Worm (Caenorhabditis elegans) whole organism, L1 larva: ENCODE measurements around the gene T25D1.2.

Experiments used
- ama-1 ChIP-seq: fragments of 150-350 bp; optimal IDR thresholded peaks from 2 replicates; lab custom pipeline; 2014
- efl-3 ChIP-seq: fragments of 200-800 bp; sonication (Bioruptor generic); optimal IDR thresholded peaks from 2 replicates; lab custom pipeline; 2018; ENCODE audit warnings: mild to moderate bottlenecking, missing genetic modification characterization, missing compliant biosample characterization
- egl-27 ChIP-seq, 2 experiments: fragments of 150-350 bp in 1 of 2; sonication (generic microtip); optimal IDR thresholded peaks; 3 replicates each; lab custom pipeline; 2017 to 2018; ENCODE audit warnings: missing biosample characterization in 2 of 2, missing genetic modification characterization in 2 of 2, missing genetic modification reagents in 2 of 2
- ets-5 ChIP-seq: fragments of 200-800 bp; sonication (Bioruptor generic); IDR thresholded peaks from 2 replicates; pipeline ENCODE4 v1.3.6; 2022; ENCODE audit warnings: missing genetic modification characterization, missing compliant biosample characterization
- lin-13 ChIP-seq: fragments of 150-350 bp; optimal IDR thresholded peaks from 2 replicates; lab custom pipeline; 2014; ENCODE audit warnings: missing biosample characterization, missing genetic modification reagents, missing genetic modification characterization
- lin-39 ChIP-seq: fragments of 150-350 bp; optimal IDR thresholded peaks from 2 replicates; lab custom pipeline; 2014; ENCODE audit warnings: missing biosample characterization, missing genetic modification reagents, missing genetic modification characterization
- lsy-2 ChIP-seq, 2 experiments: fragments of 150-350 bp; optimal IDR thresholded peaks; 2 replicates each; lab custom pipeline; 2014; ENCODE audit warnings: missing biosample characterization in 2 of 2, missing genetic modification characterization in 2 of 2
- nhr-85 ChIP-seq: sonication (generic microtip); peaks from one replicate; lab custom pipeline; 2016; ENCODE audit warnings: missing genetic modification characterization, inconsistent platforms, missing compliant biosample characterization
- pag-3 ChIP-seq: sonication (generic microtip); optimal IDR thresholded peaks from 2 replicates; lab custom pipeline; 2017; ENCODE audit warnings: missing genetic modification characterization, mild to moderate bottlenecking, missing compliant biosample characterization, antibody characterized with exemption, borderline replicate concordance; ENCODE audit not compliant: insufficient read depth
- snpc-4 ChIP-seq: fragments of 150-350 bp; optimal IDR thresholded peaks from 2 replicates; lab custom pipeline; 2014; ENCODE audit warnings: missing biosample characterization, missing genetic modification characterization

- TF ChIP-seq lin-13 (GFP tag; lab: Kevin White, UChicago) (no peak), ets-5 (no peak), pag-3 (tag; lab: Kevin White, UChicago) (no peak), ama-1 (no peak), nhr-85 (tag; lab: Kevin White, UChicago) (no peak), efl-3 (no peak), lsy-2 (tag; optimal IDR thresholded peaks at IDR 0.05; lab: Kevin White, UChicago) (no peak), lin-39 (tag; lab: Kevin White, UChicago) (no peak), snpc-4 (tag; lab: Kevin White, UChicago) (no peak), egl-27 (tag; optimal IDR thresholded peaks at IDR 0.05; lab: Kevin White, UChicago) (no peak)
These were observed 35.1 kb upstream of the T25D1.2 start for ce11 chrX:16480232-16480631.
